Worm (Caenorhabditis elegans) whole organism, L1 larva: ENCODE measurements around the gene srsx-13.

Experiments
- lin-13 ChIP-seq: fragments of 150-350 bp; optimal IDR thresholded peaks from 2 replicates; lab custom pipeline; 2014; ENCODE audit warnings: missing biosample characterization, missing genetic modification reagents, missing genetic modification characterization
- unc-86 ChIP-seq: sonication (generic microtip); optimal IDR thresholded peaks from 2 replicates; lab custom pipeline; 2016; ENCODE audit warnings: missing genetic modification characterization, missing compliant biosample characterization

ce11 chrV:4956529-4956928 lies 26.5 kb downstream of the srsx-13 start, which contains the start of gene str-208:
- TF ChIP-seq unc-86 (tag; lab: Kevin White, UChicago) (no peak), lin-13 (GFP tag; lab: Kevin White, UChicago) (no peak)
